Fruit fly (Drosophila melanogaster) whole organism, adult: ENCODE data around the gene CG11843.
A peak's percentile ranks its signal among the peaks of the same experiment; 100 is the strongest.

Experiments
- CG11617 ChIP-seq: fragments of 200-800 bp; sonication (Bioruptor generic); optimal IDR thresholded peaks from 2 replicates; lab custom pipeline; 2017; ENCODE audit warnings: mild to moderate bottlenecking, missing biosample characterization, missing genetic modification reagents, missing genetic modification characterization
- CG12768 ChIP-seq: fragments of 200-800 bp; sonication (Bioruptor generic); optimal IDR thresholded peaks from 2 replicates; lab custom pipeline; 2017; ENCODE audit warnings: missing biosample characterization, missing genetic modification characterization, mild to moderate bottlenecking, moderate library complexity, missing genetic modification reagents
- CG14711 ChIP-seq: fragments of 200-800 bp; sonication (Bioruptor generic); optimal IDR thresholded peaks from 2 replicates; lab custom pipeline; 2018; ENCODE audit warnings: missing biosample characterization, mild to moderate bottlenecking, missing genetic modification characterization, moderate library complexity
- CG1620 ChIP-seq: fragments of 200-800 bp; sonication (Bioruptor generic); optimal IDR thresholded peaks from 2 replicates; lab custom pipeline; 2016; ENCODE audit warnings: missing biosample characterization, missing genetic modification characterization
- CG33017 ChIP-seq: fragments of 200-800 bp; sonication (Bioruptor generic); optimal IDR thresholded peaks from 2 replicates; lab custom pipeline; 2018; ENCODE audit warnings: missing biosample characterization, mild to moderate bottlenecking, missing genetic modification characterization, moderate library complexity
- CG5204 ChIP-seq: fragments of 200-800 bp; sonication (Bioruptor generic); optimal IDR thresholded peaks from 2 replicates; lab custom pipeline; 2016; ENCODE audit warnings: missing biosample characterization, missing genetic modification characterization
- CG7045 ChIP-seq: fragments of 200-800 bp; sonication (Bioruptor generic); optimal IDR thresholded peaks from 2 replicates; lab custom pipeline; 2017; ENCODE audit warnings: missing biosample characterization, mild to moderate bottlenecking, missing genetic modification characterization
- CG7101 ChIP-seq: fragments of 200-800 bp; sonication (Bioruptor generic); optimal IDR thresholded peaks from 2 replicates; lab custom pipeline; 2018; ENCODE audit warnings: missing biosample characterization, mild to moderate bottlenecking, missing genetic modification characterization, moderate library complexity
- Clk ChIP-seq: fragments of 200-800 bp; sonication (Bioruptor generic); optimal IDR thresholded peaks from 2 replicates; lab custom pipeline; 2017; ENCODE audit warnings: missing biosample characterization, missing genetic modification characterization
- Crg-1 ChIP-seq: fragments of 200-800 bp; sonication (Bioruptor generic); optimal IDR thresholded peaks from 2 replicates; lab custom pipeline; 2016; ENCODE audit warnings: missing biosample characterization, missing genetic modification characterization
- Hr96 ChIP-seq: fragments of 200-800 bp; sonication (Bioruptor generic); optimal IDR thresholded peaks from 2 replicates; lab custom pipeline; 2016; ENCODE audit warnings: missing biosample characterization, missing genetic modification characterization
- Mnt ChIP-seq: fragments of 200-800 bp; sonication (Bioruptor generic); optimal IDR thresholded peaks from 2 replicates; lab custom pipeline; 2016; ENCODE audit warnings: missing biosample characterization, mild to moderate bottlenecking, missing genetic modification characterization
- bab1 ChIP-seq: fragments of 200-800 bp; sonication (Bioruptor generic); optimal IDR thresholded peaks from 3 replicates; lab custom pipeline; 2019; ENCODE audit warnings: missing biosample characterization, mild to moderate bottlenecking, missing genetic modification characterization, moderate library complexity
- cic ChIP-seq: fragments of 200-800 bp; sonication (Bioruptor generic); optimal IDR thresholded peaks from 2 replicates; lab custom pipeline; 2017; ENCODE audit warnings: missing biosample characterization, mild to moderate bottlenecking, missing genetic modification characterization, moderate library complexity
- cnc ChIP-seq, 2 experiments: fragments of >200 bp; optimal IDR thresholded peaks; 2 replicates each; lab custom pipeline; 2017
- kay ChIP-seq: fragments of 200-800 bp; sonication (Bioruptor generic); peaks from one replicate; lab custom pipeline; 2016; ENCODE audit warnings: missing biosample characterization, missing genetic modification characterization, borderline replicate concordance
- ovo ChIP-seq: fragments of 200-800 bp; sonication (Bioruptor generic); optimal IDR thresholded peaks from 2 replicates; lab custom pipeline; 2016; ENCODE audit warnings: missing biosample characterization, missing genetic modification characterization
- pad ChIP-seq: fragments of 200-800 bp; sonication (Bioruptor generic); optimal IDR thresholded peaks from 3 replicates; lab custom pipeline; 2017; ENCODE audit warnings: missing biosample characterization, missing genetic modification characterization, mild to moderate bottlenecking, moderate library complexity, missing genetic modification reagents
- tj ChIP-seq: fragments of 200-800 bp; sonication (Bioruptor generic); optimal IDR thresholded peaks from 3 replicates; lab custom pipeline; 2017; ENCODE audit warnings: missing biosample characterization, mild to moderate bottlenecking, missing genetic modification characterization, moderate library complexity
- toe ChIP-seq: fragments of 200-800 bp; sonication (Bioruptor generic); optimal IDR thresholded peaks from 2 replicates; lab custom pipeline; 2016; ENCODE audit warnings: missing biosample characterization, missing genetic modification characterization

Gene CG11843

DNA sequence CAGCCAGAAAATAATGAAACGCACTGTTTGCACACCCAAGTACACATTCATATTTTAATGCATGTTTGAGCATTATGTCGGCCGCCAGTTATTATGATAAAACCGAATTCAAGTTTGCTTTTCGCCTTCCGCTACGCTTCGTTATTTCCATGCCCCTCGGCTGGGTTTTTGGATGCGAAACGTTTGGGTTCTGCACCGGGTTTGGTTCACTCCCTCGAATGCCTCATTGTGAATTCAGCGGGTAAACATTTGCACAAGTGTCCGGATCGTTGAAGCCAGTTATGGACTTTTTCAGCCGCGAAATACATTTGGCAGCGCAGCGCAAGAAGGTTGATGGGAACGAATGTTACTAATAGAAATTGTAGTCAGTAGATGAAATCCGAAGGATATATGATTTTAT lies 17.0 kb downstream of the CG11843 start:
- no peak for TF ChIP-seq tj (GFP tag; lab: Kevin White, UChicago)
- TF ChIP-seq toe = no peak
- TF ChIP-seq CG14711 (tag; lab: Kevin White, UChicago) = no peak
- no peak for TF ChIP-seq CG11617 (GFP tag; lab: Kevin White, UChicago)
- no peak for TF ChIP-seq CG33017
- no peak for TF ChIP-seq CG7101 (tag; lab: Kevin White, UChicago)
- TF ChIP-seq Clk = no peak
- no peak for TF ChIP-seq kay
- no peak for TF ChIP-seq CG12768 (GFP tag; lab: Kevin White, UChicago)
- no peak for TF ChIP-seq cnc (optimal IDR thresholded peaks at IDR 0.05; lab: Kevin White, UChicago)
- no peak for TF ChIP-seq ovo (GFP tag; lab: Kevin White, UChicago)
- TF ChIP-seq CG7045 (GFP tag; lab: Kevin White, UChicago) = no peak
- no peak for TF ChIP-seq CG5204 (GFP tag; lab: Kevin White, UChicago)
- no peak for TF ChIP-seq pad (GFP tag; lab: Kevin White, UChicago)
- no peak for TF ChIP-seq CG1620
- no peak for TF ChIP-seq bab1
- TF ChIP-seq Crg-1 (GFP tag; lab: Kevin White, UChicago) = no peak

DNA sequence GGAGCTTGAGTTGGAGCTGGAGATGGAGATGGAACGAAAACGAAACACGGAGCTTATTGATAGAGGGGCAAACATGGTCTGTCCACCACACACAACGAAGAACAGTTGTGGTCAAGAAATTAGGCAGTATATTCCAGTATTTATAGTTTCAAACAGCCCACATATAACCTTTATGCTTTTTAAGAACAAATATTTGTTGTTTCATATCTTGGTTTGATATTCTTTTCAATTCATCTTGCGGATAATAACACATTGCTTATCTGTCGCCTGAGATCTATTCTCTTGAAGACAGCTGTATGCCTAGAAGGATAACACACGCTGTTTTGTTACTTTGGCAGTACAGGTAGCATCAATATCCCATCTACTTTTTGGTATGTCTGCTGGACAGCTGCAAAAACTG lies 18.7 kb downstream of the CG11843 start:
- TF ChIP-seq kay (no peak), CG7101 (tag; lab: Kevin White, UChicago) (no peak), Clk (no peak), toe (no peak), Mnt (GFP tag; lab: Kevin White, UChicago) (no peak), CG5204 (GFP tag; lab: Kevin White, UChicago) (no peak), CG11617 (GFP tag; lab: Kevin White, UChicago) (no peak), Crg-1 (GFP tag; lab: Kevin White, UChicago) (no peak), CG7045 (GFP tag; lab: Kevin White, UChicago) (no peak), CG1620 (no peak), CG14711 (tag; lab: Kevin White, UChicago) (no peak), tj (GFP tag; lab: Kevin White, UChicago) (no peak), pad (GFP tag; lab: Kevin White, UChicago) (no peak), bab1 (no peak), ovo (GFP tag; lab: Kevin White, UChicago) (no peak)

DNA sequence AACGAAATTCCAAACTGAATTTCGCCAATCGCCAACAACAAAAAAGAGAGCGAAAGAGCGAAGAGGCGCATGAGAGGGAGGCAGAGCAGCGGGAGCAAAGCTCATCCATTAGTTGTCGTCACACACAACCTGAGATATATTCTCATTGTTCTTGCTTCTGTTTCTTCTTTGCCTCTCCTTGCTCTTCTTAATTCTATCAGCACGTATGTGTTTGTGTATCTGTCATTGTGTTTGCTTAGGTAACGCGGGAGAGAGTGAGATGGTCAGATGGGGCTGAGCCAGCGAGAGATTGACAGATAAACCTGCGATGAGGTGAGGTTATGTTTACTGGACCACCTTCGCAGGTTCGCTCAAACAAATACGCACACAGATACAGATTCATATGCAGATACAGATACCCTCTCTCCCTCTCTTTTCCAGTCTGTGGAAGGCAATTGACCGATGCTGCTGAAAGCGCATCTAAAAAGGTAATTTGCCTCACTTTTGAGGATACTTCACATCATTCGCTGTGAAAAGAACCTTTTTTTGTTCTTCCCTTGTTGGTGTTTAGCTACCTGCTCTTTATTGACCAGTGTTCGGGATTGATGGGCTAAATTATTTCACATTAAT lies 20.0 kb downstream of the CG11843 start:
- TF ChIP-seq toe = peak; percentile 53
- no peak for TF ChIP-seq CG14711 (tag; lab: Kevin White, UChicago)
- peak; percentile 36 for TF ChIP-seq CG7045 (GFP tag; lab: Kevin White, UChicago)
- no peak for TF ChIP-seq Hr96 (GFP tag; lab: Kevin White, UChicago)
- no peak for TF ChIP-seq CG5204 (GFP tag; lab: Kevin White, UChicago)
- TF ChIP-seq pad (GFP tag; lab: Kevin White, UChicago) = peak; percentile 8
- peak; percentile 33 for TF ChIP-seq CG33017
- TF ChIP-seq cic (GFP tag; lab: Kevin White, UChicago) = no peak
- peak; percentile 27 for TF ChIP-seq CG7101 (tag; lab: Kevin White, UChicago)
- no peak for TF ChIP-seq ovo (GFP tag; lab: Kevin White, UChicago)
- TF ChIP-seq Clk = no peak
- peak; percentile 2 for TF ChIP-seq CG11617 (GFP tag; lab: Kevin White, UChicago)
- peak; percentile 45 for TF ChIP-seq tj (GFP tag; lab: Kevin White, UChicago)
- TF ChIP-seq bab1 = no peak
- peak; percentile 67 for TF ChIP-seq CG12768 (GFP tag; lab: Kevin White, UChicago)
- TF ChIP-seq kay = peak; percentile 22
- TF ChIP-seq Crg-1 (GFP tag; lab: Kevin White, UChicago) = peak; percentile 37
- no peak for TF ChIP-seq cnc (optimal IDR thresholded peaks at IDR 0.05; lab: Kevin White, UChicago)
- peak; percentile 12 for TF ChIP-seq Mnt (GFP tag; lab: Kevin White, UChicago)
- TF ChIP-seq CG1620 = no peak

DNA sequence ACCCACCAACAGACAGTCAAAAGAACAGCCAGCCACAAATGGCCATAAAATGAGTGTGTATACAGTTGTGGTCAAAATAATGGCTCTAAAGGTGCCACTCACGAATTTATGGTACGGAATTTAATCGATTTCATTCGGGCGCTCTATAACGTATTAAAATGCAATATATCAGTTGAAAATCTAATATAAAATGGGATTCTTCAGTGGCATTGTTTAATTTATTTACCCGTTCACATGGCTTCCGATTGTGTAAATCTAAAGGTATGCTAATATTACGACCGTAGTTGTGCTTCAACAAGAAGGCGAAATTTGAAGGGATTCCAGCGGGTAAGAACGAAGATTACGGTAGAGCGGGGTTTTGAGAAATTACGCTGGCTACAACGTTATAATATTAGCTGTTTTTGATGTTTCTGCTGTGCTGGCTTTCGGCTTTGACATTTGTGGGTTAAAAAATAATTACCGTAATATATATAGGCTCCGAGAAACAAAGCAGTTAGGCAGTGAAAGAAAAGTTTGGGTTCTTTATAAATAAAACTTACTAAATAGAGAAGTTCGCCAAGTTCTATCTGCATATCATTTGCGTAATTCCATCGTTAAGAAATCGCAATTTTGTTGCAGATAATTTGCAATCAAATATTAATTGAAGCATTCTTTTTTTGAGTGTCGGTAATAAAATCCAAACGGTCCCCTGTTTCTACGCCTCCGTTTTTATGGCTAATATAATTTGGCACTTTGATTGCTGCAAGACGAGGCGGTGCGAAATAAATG lies 21.7 kb downstream of the CG11843 start:
- TF ChIP-seq bab1 (no peak), pad (GFP tag; lab: Kevin White, UChicago) (no peak), cic (GFP tag; lab: Kevin White, UChicago) (no peak), CG1620 (no peak)

DNA sequence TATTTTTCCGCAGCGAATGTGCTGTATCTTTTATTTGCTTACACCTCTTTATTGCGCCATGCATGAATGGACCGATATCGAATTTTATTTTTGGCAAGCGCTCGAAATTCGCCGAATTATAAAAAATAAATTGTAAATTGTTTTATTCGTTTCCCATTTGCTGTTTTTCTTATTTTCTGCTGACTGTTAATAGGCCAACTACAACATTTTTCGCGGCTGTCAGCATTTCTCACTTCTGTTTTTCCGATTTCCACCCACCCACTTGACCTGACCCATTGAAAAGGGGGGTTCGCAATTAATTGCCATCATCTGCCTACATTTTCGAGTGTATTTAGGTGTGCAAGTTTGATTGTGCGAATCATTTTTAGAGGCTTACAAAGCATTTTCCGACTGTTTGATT lies 22.5 kb downstream of the CG11843 start:
- no peak for TF ChIP-seq CG7101 (tag; lab: Kevin White, UChicago)
- no peak for TF ChIP-seq Crg-1 (GFP tag; lab: Kevin White, UChicago)
- TF ChIP-seq tj (GFP tag; lab: Kevin White, UChicago) = peak; percentile 92
- no peak for TF ChIP-seq Clk

DNA sequence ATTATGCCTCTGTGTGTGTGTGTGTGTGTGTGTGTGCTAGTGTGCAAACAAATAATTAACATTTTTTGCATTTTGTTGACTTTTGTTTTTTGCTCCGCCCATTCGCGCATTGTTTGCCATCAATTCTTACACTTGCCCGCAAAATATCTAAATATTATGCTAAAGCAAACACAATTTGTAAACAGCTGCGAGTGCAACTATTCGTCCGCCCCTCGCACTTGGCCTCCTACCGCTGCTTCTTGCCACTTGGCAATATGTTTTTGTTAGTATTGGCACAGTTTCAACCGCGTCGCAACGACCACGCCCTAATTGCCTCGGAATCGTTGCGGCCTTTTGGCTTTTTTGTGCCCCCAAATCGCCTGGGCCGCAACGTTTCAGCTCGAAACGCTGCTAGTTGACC lies 23.4 kb downstream of the CG11843 start:
- TF ChIP-seq ovo (GFP tag; lab: Kevin White, UChicago) = no peak
- peak; percentile 70 for TF ChIP-seq tj (GFP tag; lab: Kevin White, UChicago)
- TF ChIP-seq kay = peak; percentile 41
